Worm (Caenorhabditis elegans): ENCODE measurements around the gene srg-48.

- TF ChIP-seq ttx-3 (tag; optimal IDR thresholded peaks at IDR 0.05), result no peak
- TF ChIP-seq nhr-11 (tag; optimal IDR thresholded peaks at IDR 0.05), result no peak
- TF ChIP-seq eyg-1 (tag; optimal IDR thresholded peaks at IDR 0.05), result no peak
These were observed 41.2 kb upstream of the srg-48 start for ce11 chrIV:7031019-7031418.

All from whole organism, late embryonic.